Fruit fly (Drosophila melanogaster) whole organism, embryonic: ENCODE data around the gene bora.

ENCODE experiments used
- BEAF-32 ChIP-seq: fragments of 200-800 bp; sonication (Bioruptor generic); optimal IDR thresholded peaks from 3 replicates; lab custom pipeline; 2017; ENCODE audit warnings: missing biosample characterization, missing genetic modification characterization, mild to moderate bottlenecking, moderate library complexity, missing genetic modification reagents
- Bgb ChIP-seq: fragments of 200-800 bp; sonication (Bioruptor generic); IDR thresholded peaks from 2 replicates; pipeline ENCODE4 v1.3.6; 2022; ENCODE audit warnings: missing biosample characterization, missing genetic modification characterization; ENCODE audit not compliant: partially characterized antibody
- CG10267 ChIP-seq: fragments of 200-800 bp; sonication (Bioruptor generic); optimal IDR thresholded peaks from 2 replicates; lab custom pipeline; 2018; ENCODE audit warnings: missing biosample characterization, mild to moderate bottlenecking, missing genetic modification characterization, moderate library complexity
- CG12104 ChIP-seq: fragments of 200-800 bp; sonication (Bioruptor generic); optimal IDR thresholded peaks from 3 replicates; lab custom pipeline; 2016; ENCODE audit warnings: missing biosample characterization, missing genetic modification characterization
- CG14710 ChIP-seq: fragments of 200-800 bp; sonication (Bioruptor generic); optimal IDR thresholded peaks from 3 replicates; lab custom pipeline; 2019; ENCODE audit warnings: missing biosample characterization, mild to moderate bottlenecking, missing genetic modification characterization, moderate library complexity
- CG14860 ChIP-seq: fragments of 200-800 bp; sonication (Bioruptor generic); IDR thresholded peaks from 3 replicates; pipeline ENCODE4 v1.3.6; 2022; ENCODE audit warnings: missing biosample characterization, missing genetic modification characterization; ENCODE audit not compliant: partially characterized antibody
- CG1603 ChIP-seq: fragments of 200-800 bp; sonication (Bioruptor generic); optimal IDR thresholded peaks from 2 replicates; lab custom pipeline; 2019; ENCODE audit warnings: missing biosample characterization, mild to moderate bottlenecking, missing genetic modification characterization, moderate library complexity
- CG16813 ChIP-seq: fragments of 200-800 bp; sonication (Bioruptor generic); IDR thresholded peaks from 3 replicates; pipeline ENCODE4 v1.3.6; 2022; ENCODE audit warnings: missing biosample characterization, missing genetic modification characterization; ENCODE audit not compliant: partially characterized antibody
- CG17186 ChIP-seq: fragments of 200-800 bp; sonication (Bioruptor generic); optimal IDR thresholded peaks from 3 replicates; lab custom pipeline; 2017; ENCODE audit warnings: missing biosample characterization, missing genetic modification reagents, missing genetic modification characterization
- CG17568 ChIP-seq: fragments of 200-800 bp; sonication (Bioruptor generic); optimal IDR thresholded peaks from 2 replicates; lab custom pipeline; 2018; ENCODE audit warnings: missing biosample characterization, mild to moderate bottlenecking, missing genetic modification characterization, moderate library complexity
- CG18476 ChIP-seq: fragments of 200-800 bp; sonication (Bioruptor generic); optimal IDR thresholded peaks from 2 replicates; lab custom pipeline; 2016; ENCODE audit warnings: missing biosample characterization, mild to moderate bottlenecking, missing genetic modification characterization
- CG2116 ChIP-seq: fragments of 200-800 bp; sonication (Bioruptor generic); optimal IDR thresholded peaks from 3 replicates; lab custom pipeline; 2018; ENCODE audit warnings: missing biosample characterization, mild to moderate bottlenecking, missing genetic modification characterization
- CG2712 ChIP-seq: fragments of 200-800 bp; optimal IDR thresholded peaks from 3 replicates; lab custom pipeline; 2019; ENCODE audit warnings: missing biosample characterization, mild to moderate bottlenecking, missing genetic modification characterization, moderate library complexity
- CG30020 ChIP-seq: fragments of 200-800 bp; optimal IDR thresholded peaks from 2 replicates; lab custom pipeline; 2019; ENCODE audit warnings: missing biosample characterization, mild to moderate bottlenecking, missing genetic modification characterization, moderate library complexity
- CG30403 ChIP-seq: fragments of 200-800 bp; sonication (Bioruptor generic); optimal IDR thresholded peaks from 3 replicates; lab custom pipeline; 2016; ENCODE audit warnings: missing biosample characterization, missing genetic modification characterization
- CG31224 ChIP-seq: fragments of 200-800 bp; sonication (Bioruptor generic); IDR thresholded peaks from 2 replicates; pipeline ENCODE4 v1.3.6; 2022; ENCODE audit warnings: missing biosample characterization, missing genetic modification characterization
- CG3847 ChIP-seq: fragments of 200-800 bp; sonication (Bioruptor generic); IDR thresholded peaks from 2 replicates; pipeline ENCODE4 v1.3.6; 2022; ENCODE audit warnings: missing biosample characterization, missing genetic modification characterization
- CG8290 ChIP-seq, 3 experiments: fragments of 200-800 bp; sonication (Bioruptor generic); optimal IDR thresholded peaks; 2 replicates each; lab custom pipeline; 2016 to 2019; ENCODE audit warnings: missing biosample characterization in 3 of 3, missing genetic modification characterization in 3 of 3, mild to moderate bottlenecking in 2 of 3, moderate library complexity in 1 of 3
- CG8944 ChIP-seq: fragments of 200-800 bp; sonication (Bioruptor generic); optimal IDR thresholded peaks from 3 replicates; lab custom pipeline; 2016; ENCODE audit warnings: missing biosample characterization, missing genetic modification characterization
- CG9797 ChIP-seq: fragments of 200-800 bp; sonication (Bioruptor generic); optimal IDR thresholded peaks from 3 replicates; lab custom pipeline; 2018; ENCODE audit warnings: missing biosample characterization, mild to moderate bottlenecking, missing genetic modification characterization
- CoRest ChIP-seq: fragments of 200-800 bp; sonication (Bioruptor generic); optimal IDR thresholded peaks from 3 replicates; lab custom pipeline; 2018; ENCODE audit warnings: missing biosample characterization, mild to moderate bottlenecking, missing genetic modification characterization, moderate library complexity
- Dp ChIP-seq: fragments of 200-800 bp; sonication (Bioruptor generic); optimal IDR thresholded peaks from 2 replicates; lab custom pipeline; 2018; ENCODE audit warnings: missing biosample characterization, mild to moderate bottlenecking, missing genetic modification characterization, moderate library complexity
- Dref ChIP-seq: fragments of 200-800 bp; sonication (Bioruptor generic); IDR thresholded peaks from 2 replicates; pipeline ENCODE4 v1.3.6; 2022; ENCODE audit warnings: missing biosample characterization, missing genetic modification characterization
- E2f2 ChIP-seq: fragments of 200-800 bp; sonication (Bioruptor generic); IDR thresholded peaks from 2 replicates; pipeline ENCODE4 v1.3.6; 2022; ENCODE audit warnings: missing biosample characterization, missing genetic modification characterization
- Ets65A ChIP-seq: fragments of 200-800 bp; sonication (Bioruptor generic); peaks from one replicate; lab custom pipeline; 2016; ENCODE audit warnings: missing biosample characterization, missing genetic modification characterization
- HLH4C ChIP-seq: fragments of 200-800 bp; sonication (Bioruptor generic); IDR thresholded peaks from 3 replicates; pipeline ENCODE4 v1.3.6; 2022; ENCODE audit warnings: missing biosample characterization, missing genetic modification characterization; ENCODE audit not compliant: partially characterized antibody
- MBD-R2 ChIP-seq: fragments of 200-800 bp; sonication (Bioruptor generic); IDR thresholded peaks from 2 replicates; pipeline ENCODE4 v1.3.6; 2022; ENCODE audit warnings: missing biosample characterization, missing genetic modification characterization
- Med ChIP-seq: fragments of 200-800 bp; sonication (Bioruptor generic); peaks from one replicate; lab custom pipeline; 2016; ENCODE audit warnings: missing biosample characterization, missing genetic modification characterization, mild to moderate bottlenecking, inconsistent platforms, moderate library complexity
- Myb ChIP-seq: fragments of 200-800 bp; sonication (Bioruptor generic); optimal IDR thresholded peaks from 2 replicates; lab custom pipeline; 2016; ENCODE audit warnings: missing biosample characterization, missing genetic modification characterization
- Pdp1 ChIP-seq, 2 experiments: fragments of 200-800 bp; sonication (Bioruptor generic); optimal IDR thresholded peaks; 3 replicates each; lab custom pipeline; 2016; ENCODE audit warnings: missing biosample characterization in 2 of 2, missing genetic modification characterization in 2 of 2, mild to moderate bottlenecking in 1 of 2, moderate library complexity in 1 of 2
- Rx ChIP-seq: fragments of 200-800 bp; sonication (Bioruptor generic); IDR thresholded peaks from 2 replicates; pipeline ENCODE4 v1.3.6; 2022; ENCODE audit warnings: missing biosample characterization, missing genetic modification characterization
- Side ChIP-seq: fragments of 200-800 bp; sonication (Bioruptor generic); optimal IDR thresholded peaks from 2 replicates; lab custom pipeline; 2016; ENCODE audit warnings: missing biosample characterization, missing genetic modification characterization
- Sin3A ChIP-seq: fragments of >200 bp; optimal IDR thresholded peaks from 2 replicates; lab custom pipeline; 2018
- Sox102F ChIP-seq: fragments of 200-800 bp; sonication (Bioruptor generic); optimal IDR thresholded peaks from 2 replicates; lab custom pipeline; 2018; ENCODE audit warnings: missing biosample characterization, mild to moderate bottlenecking, missing genetic modification characterization, moderate library complexity
- Sry-δ ChIP-seq: fragments of 200-800 bp; sonication (Bioruptor generic); optimal IDR thresholded peaks from 2 replicates; lab custom pipeline; 2016; ENCODE audit warnings: missing biosample characterization, missing genetic modification characterization
- br ChIP-seq: fragments of >200 bp; optimal IDR thresholded peaks from 2 replicates; lab custom pipeline; 2017
- crp ChIP-seq, 2 experiments: fragments of 200-800 bp; sonication (Bioruptor generic); optimal IDR thresholded peaks; 2 replicates in 1 of 2; 3 replicates in 1 of 2; lab custom pipeline; 2017; ENCODE audit warnings: missing biosample characterization in 2 of 2, missing genetic modification characterization in 2 of 2, mild to moderate bottlenecking in 1 of 2, moderate library complexity in 1 of 2
- dpn ChIP-seq, 2 experiments: fragments of 200-800 bp; sonication (Bioruptor generic); optimal IDR thresholded peaks; 3 replicates each; lab custom pipeline; 2016; ENCODE audit warnings: missing biosample characterization in 2 of 2, missing genetic modification characterization in 2 of 2
- gce ChIP-seq: fragments of 200-800 bp; sonication (Bioruptor generic); IDR thresholded peaks from 3 replicates; pipeline ENCODE4 v1.3.6; 2022; ENCODE audit warnings: missing biosample characterization, missing genetic modification characterization
- gcm2 ChIP-seq: fragments of 200-800 bp; sonication (Bioruptor generic); optimal IDR thresholded peaks from 2 replicates; lab custom pipeline; 2016; ENCODE audit warnings: missing biosample characterization, missing genetic modification characterization
- gfzf ChIP-seq: fragments of 200-800 bp; sonication (Bioruptor generic); optimal IDR thresholded peaks from 2 replicates; lab custom pipeline; 2016; ENCODE audit warnings: missing biosample characterization, mild to moderate bottlenecking, missing genetic modification characterization, moderate library complexity
- knrl ChIP-seq: fragments of 200-800 bp; sonication (Bioruptor generic); IDR thresholded peaks from 3 replicates; pipeline ENCODE4 v1.3.6; 2022; ENCODE audit warnings: missing biosample characterization, missing genetic modification characterization; ENCODE audit not compliant: partially characterized antibody
- maf-S ChIP-seq: fragments of 200-800 bp; sonication (Bioruptor generic); optimal IDR thresholded peaks from 2 replicates; lab custom pipeline; 2016; ENCODE audit warnings: missing biosample characterization, missing genetic modification characterization
- mam ChIP-seq: fragments of 200-800 bp; sonication (Bioruptor generic); optimal IDR thresholded peaks from 3 replicates; lab custom pipeline; 2016; ENCODE audit warnings: missing biosample characterization, missing genetic modification characterization
- nmo ChIP-seq: fragments of 200-800 bp; sonication (Bioruptor generic); optimal IDR thresholded peaks from 2 replicates; lab custom pipeline; 2018; ENCODE audit warnings: missing biosample characterization, mild to moderate bottlenecking, missing genetic modification characterization, moderate library complexity
- phol ChIP-seq: fragments of 200-800 bp; sonication (Bioruptor generic); optimal IDR thresholded peaks from 3 replicates; lab custom pipeline; 2018; ENCODE audit warnings: missing biosample characterization, mild to moderate bottlenecking, missing genetic modification characterization, moderate library complexity
- pzg ChIP-seq: fragments of 200-800 bp; sonication (Bioruptor generic); optimal IDR thresholded peaks from 3 replicates; lab custom pipeline; 2018; ENCODE audit warnings: missing biosample characterization, mild to moderate bottlenecking, missing genetic modification characterization, moderate library complexity
- sens ChIP-seq: fragments of 200-800 bp; sonication (Bioruptor generic); peaks from one replicate; lab custom pipeline; 2016; ENCODE audit warnings: missing biosample characterization, missing genetic modification characterization
- stwl ChIP-seq: fragments of 200-800 bp; sonication (Bioruptor generic); optimal IDR thresholded peaks from 3 replicates; lab custom pipeline; 2018; ENCODE audit warnings: missing biosample characterization, mild to moderate bottlenecking, missing genetic modification characterization, moderate library complexity
- trem ChIP-seq: fragments of 200-800 bp; optimal IDR thresholded peaks from 3 replicates; lab custom pipeline; 2019; ENCODE audit warnings: missing biosample characterization, mild to moderate bottlenecking, missing genetic modification characterization, moderate library complexity

bora gene

dm6 chr3L:18622422-18622739 is at the start of gene bora:
Gene bora (plus strand): TSS chr3L:18622692.
- TF ChIP-seq gcm2 (GFP tag; lab: Kevin White, UChicago) (no peak), Side (GFP tag; lab: Kevin White, UChicago) (no peak), CG1603 (tag; lab: Kevin White, UChicago) (peak; percentile 1), CG12104 (GFP tag; lab: Kevin White, UChicago) (no peak), maf-S (GFP tag; lab: Kevin White, UChicago) (peak; percentile 25), BEAF-32 (GFP tag; lab: Kevin White, UChicago) (peak; percentile 44), trem (tag; lab: Kevin White, UChicago) (peak; percentile 17), sens (GFP tag; lab: Kevin White, UChicago) (peak; percentile 90), CG17568 (GFP tag; lab: Kevin White, UChicago) (no peak), CG14710 (tag; lab: Kevin White, UChicago) (peak; percentile 20), CG2712 (no peak), Rx (0 out of 2 replicates have a peak, but pooled peaks have one; percentile 9), CG30020 (tag; lab: Kevin White, UChicago) (peak; percentile 14), stwl (tag; lab: Kevin White, UChicago) (peak; percentile 47), Sin3A (lab: Kevin White, UChicago) (peak; percentile 73), Med (GFP tag; lab: Kevin White, UChicago) (peak; percentile 56), nmo (GFP tag; lab: Kevin White, UChicago) (peak; percentile 16), Dp (peak; percentile 82), Sry-δ (peak; percentile 44), CG16813 (GFP tag; lab: Robert Waterston, UW) (peak; percentile 24; the same call in 1 of the 3 replicates), CG10267 (tag; lab: Kevin White, UChicago) (peak; percentile 88), CG3847 (GFP tag; lab: Robert Waterston, UW) (no peak), gfzf (GFP tag; lab: Kevin White, UChicago) (peak; percentile 61), MBD-R2 (GFP tag; lab: Robert Waterston, UW) (0 out of 2 replicates have a peak, but pooled peaks have one; percentile 33), CG8290 (GFP tag; optimal IDR thresholded peaks at IDR 0.05; lab: Kevin White, UChicago) (no peak), CG8290 (tag; optimal IDR thresholded peaks at IDR 0.05; lab: Kevin White, UChicago) (peak in 1 of 2 experiments; percentile 5), knrl (GFP tag; lab: Robert Waterston, UW) (0 out of 3 replicates have a peak, but pooled peaks have one; percentile 29), gce (GFP tag; lab: Robert Waterston, UW) (no peak), CG30403 (GFP tag; lab: Kevin White, UChicago) (peak; percentile 14), Sox102F (GFP tag; lab: Kevin White, UChicago) (no peak), phol (tag; lab: Kevin White, UChicago) (peak; percentile 38), CG17186 (GFP tag; lab: Kevin White, UChicago) (peak; percentile 21), CG31224 (GFP tag; lab: Robert Waterston, UW) (no peak), HLH4C (GFP tag; lab: Robert Waterston, UW) (peak; percentile 43; the same call in 1 of the 3 replicates), Dref (GFP tag; lab: Robert Waterston, UW) (peak; percentile 61), mam (GFP tag; lab: Kevin White, UChicago) (peak; percentile 1), CG8944 (GFP tag; lab: Kevin White, UChicago) (peak; percentile 24), Pdp1 (GFP tag; optimal IDR thresholded peaks at IDR 0.05; lab: Kevin White, UChicago) (peak in 1 of 2 experiments; percentile 20), CG18476 (GFP tag; lab: Kevin White, UChicago) (no peak), dpn (GFP tag; optimal IDR thresholded peaks at IDR 0.05; lab: Kevin White, UChicago) (peak in 1 of 2 experiments; percentile 14), Ets65A (GFP tag; lab: Kevin White, UChicago) (peak; percentile 63), CG2116 (GFP tag; lab: Kevin White, UChicago) (peak; percentile 74), CoRest (tag; lab: Kevin White, UChicago) (peak; percentile 24), Myb (peak; percentile 92), pzg (GFP tag; lab: Kevin White, UChicago) (peak; percentile 27), CG9797 (GFP tag; lab: Kevin White, UChicago) (peak; percentile 72), Bgb (GFP tag; lab: Robert Waterston, UW) (no peak), br (lab: Kevin White, UChicago) (no peak), E2f2 (peak; percentile 92), CG14860 (GFP tag; lab: Robert Waterston, UW) (0 out of 3 replicates have a peak, but pooled peaks have one; percentile 24), crp (GFP tag; optimal IDR thresholded peaks at IDR 0.05; lab: Kevin White, UChicago) (peak; percentile 10 to 85)
